Fruit fly (Drosophila melanogaster): ENCODE results near the gene Fum1.

- TF ChIP-seq CG14655 (GFP tag; optimal IDR thresholded peaks at IDR 0.05) (no peak), CG12605 (GFP tag; IDR thresholded peaks at IDR 0.05) (no peak), Snoo (tag; optimal IDR thresholded peaks at IDR 0.05) (no peak), CG10348 (GFP tag; IDR thresholded peaks at IDR 0.05) (no peak)
These were observed 16.8 kb upstream of the Fum1 start, which contains the start of the genes CG3224 and Ctr1A for dm6 chrX:6661392-6661837.

Measured in whole organism, pupa.